Fruit fly (Drosophila melanogaster): Measurements from ENCODE around the gene GlcAT-S.
A peak's percentile ranks its signal among the peaks of the same experiment; 100 is the strongest.

Gene GlcAT-S

DNA sequence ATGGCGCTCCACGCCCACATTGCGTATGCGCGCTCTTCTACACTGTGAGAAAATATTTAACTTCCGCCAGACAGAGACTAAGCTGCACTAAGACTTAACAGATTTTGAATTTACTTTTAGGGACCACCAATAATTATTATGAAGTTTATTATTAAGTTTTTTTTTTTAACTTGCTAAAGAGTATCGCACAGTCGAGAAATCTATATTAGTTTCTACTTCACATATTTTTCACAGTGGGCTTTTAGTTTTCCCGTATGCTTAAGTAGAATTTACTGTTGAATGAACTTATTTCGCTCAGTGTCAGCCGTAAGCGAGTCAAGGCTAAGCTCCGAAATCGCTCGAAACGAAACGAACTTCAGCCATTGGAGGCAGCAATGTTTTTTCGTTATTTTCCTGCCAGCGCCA lies 44.2 kb downstream of the GlcAT-S start (continued):
- TF ChIP-seq CG13624 (GFP tag; optimal IDR thresholded peaks at IDR 0.05): peak; percentile 62
- TF ChIP-seq ato (GFP tag; IDR thresholded peaks at IDR 0.05; ENCODE audit: partially characterized antibody): no peak
- TF ChIP-seq Awh (GFP tag; IDR thresholded peaks at IDR 0.05): 0 out of 2 replicates have a peak, but pooled peaks have one; percentile 35
- peak; percentile 55; the same call in 1 of the 2 replicates for TF ChIP-seq vvl (GFP tag; IDR thresholded peaks at IDR 0.05)
- TF ChIP-seq trh (GFP tag; optimal IDR thresholded peaks at IDR 0.05): no peak
- TF ChIP-seq Blimp-1 (GFP tag; optimal IDR thresholded peaks at IDR 0.05): peak; percentile 46
- peak; percentile 53 for TF ChIP-seq NFAT (GFP tag; IDR thresholded peaks at IDR 0.05)
- no peak; the same call in 1 of the 2 replicates for TF ChIP-seq al (GFP tag; IDR thresholded peaks at IDR 0.05)
- peak; percentile 36; the same call in 1 of the 2 replicates for TF ChIP-seq ssp (GFP tag; IDR thresholded peaks at IDR 0.05)
- TF ChIP-seq zf30C (GFP tag; optimal IDR thresholded peaks at IDR 0.05): peak; percentile 63
- peak; percentile 82 for TF ChIP-seq CG10209 (GFP tag; optimal IDR thresholded peaks at IDR 0.05)
- no peak for TF ChIP-seq Bgb (GFP tag; IDR thresholded peaks at IDR 0.05; ENCODE audit: partially characterized antibody)
- TF ChIP-seq Dip3 (GFP tag; optimal IDR thresholded peaks at IDR 0.05): peak; percentile 62
- TF ChIP-seq CG7987 (GFP tag; optimal IDR thresholded peaks at IDR 0.05): peak; percentile 15
- TF ChIP-seq fd3F (GFP tag; optimal IDR thresholded peaks at IDR 0.05): peak; percentile 68
- TF ChIP-seq nau (GFP tag; optimal IDR thresholded peaks at IDR 0.05): peak; percentile 69
- TF ChIP-seq CG14050 (GFP tag; IDR thresholded peaks at IDR 0.05): peak; percentile 56; the same call in 2 of the 3 replicates
- TF ChIP-seq ewg (GFP tag; optimal IDR thresholded peaks at IDR 0.05): peak; percentile 82
- peak; percentile 39; the same call in 1 of the 2 replicates for TF ChIP-seq CG4730 (GFP tag; IDR thresholded peaks at IDR 0.05)
- TF ChIP-seq kni (GFP tag; optimal IDR thresholded peaks at IDR 0.05): no peak
- peak; percentile 38 for TF ChIP-seq CG12104 (GFP tag; optimal IDR thresholded peaks at IDR 0.05)
- TF ChIP-seq CG4328 (GFP tag; optimal IDR thresholded peaks at IDR 0.05): peak; percentile 51
- peak; percentile 91 for TF ChIP-seq CG2678 (tag; optimal IDR thresholded peaks at IDR 0.05)
- TF ChIP-seq CG7786 (GFP tag; optimal IDR thresholded peaks at IDR 0.05): peak; percentile 63
- TF ChIP-seq Fer3 (tag; optimal IDR thresholded peaks at IDR 0.05): peak; percentile 80
- peak; percentile 17 for TF ChIP-seq CG6254 (GFP tag; optimal IDR thresholded peaks at IDR 0.05)
- peak; percentile 50 for TF ChIP-seq CG6272 (GFP tag; IDR thresholded peaks at IDR 0.05)
- TF ChIP-seq nerfin-1 (tag; optimal IDR thresholded peaks at IDR 0.05): no peak
- no peak for TF ChIP-seq NC2α (GFP tag; optimal IDR thresholded peaks at IDR 0.05)
- peak; percentile 78 for TF ChIP-seq Dek (tag; optimal IDR thresholded peaks at IDR 0.05)
- peak; percentile 68 for TF ChIP-seq CG5180 (GFP tag; optimal IDR thresholded peaks at IDR 0.05)
- peak; percentile 88 for TF ChIP-seq CG11504 (tag; optimal IDR thresholded peaks at IDR 0.05)
- peak; percentile 53 for TF ChIP-seq GATAe (GFP tag; conservative IDR thresholded peaks at IDR 0.05)
- TF ChIP-seq CG11398 (GFP tag; optimal IDR thresholded peaks at IDR 0.05): no peak
- TF ChIP-seq btn (GFP tag; optimal IDR thresholded peaks at IDR 0.05): no peak
- TF ChIP-seq CG7372 (GFP tag; IDR thresholded peaks at IDR 0.05): peak; percentile 80
- peak; percentile 34; the same call in 1 of the 2 replicates for TF ChIP-seq ap (GFP tag; IDR thresholded peaks at IDR 0.05)
- peak; percentile 71 for TF ChIP-seq CG15514 (GFP tag; optimal IDR thresholded peaks at IDR 0.05)
- TF ChIP-seq ftz-f1 (GFP tag; optimal IDR thresholded peaks at IDR 0.05): peak; percentile 41
- no peak for TF ChIP-seq crol (GFP tag; IDR thresholded peaks at IDR 0.05)
- TF ChIP-seq CG1233 (GFP tag; optimal IDR thresholded peaks at IDR 0.05): peak; percentile 75
- TF ChIP-seq TFAM (GFP tag; optimal IDR thresholded peaks at IDR 0.05): no peak
- peak; percentile 32 for TF ChIP-seq Mad (GFP tag; optimal IDR thresholded peaks at IDR 0.05)
- no peak for TF ChIP-seq kah (GFP tag; optimal IDR thresholded peaks at IDR 0.05)
- TF ChIP-seq Sox102F (GFP tag; optimal IDR thresholded peaks at IDR 0.05): peak; percentile 70
- no peak for TF ChIP-seq CG18764 (GFP tag; optimal IDR thresholded peaks at IDR 0.05)
- TF ChIP-seq CG17568 (GFP tag; optimal IDR thresholded peaks at IDR 0.05): no peak
- TF ChIP-seq Xrp1 (GFP tag; IDR thresholded peaks at IDR 0.05): peak; percentile 57; the same call in 1 of the 2 replicates
- peak; percentile 49; the same call in 1 of the 2 replicates for TF ChIP-seq Taf1 (GFP tag; IDR thresholded peaks at IDR 0.05)
- TF ChIP-seq ac (GFP tag; optimal IDR thresholded peaks at IDR 0.05): no peak

All from whole organism, embryonic.